Fruit fly (Drosophila melanogaster) whole organism, embryonic: Measurements from ENCODE around the gene Acp36DE.
A peak's percentile ranks its signal among the peaks of the same experiment; 100 is the strongest.

Source experiments
- B-H1 ChIP-seq: fragments of 200-800 bp; sonication (Bioruptor generic); IDR thresholded peaks from 3 replicates; pipeline ENCODE4 v1.3.6; 2022; ENCODE audit warnings: missing biosample characterization, missing genetic modification characterization
- Blimp-1 ChIP-seq: fragments of 200-800 bp; sonication (Bioruptor generic); optimal IDR thresholded peaks from 3 replicates; lab custom pipeline; 2018; ENCODE audit warnings: missing biosample characterization, missing genetic modification characterization, mild to moderate bottlenecking, moderate library complexity, missing genetic modification reagents
- CG10366 ChIP-seq: fragments of 200-800 bp; sonication (Bioruptor generic); IDR thresholded peaks from 2 replicates; pipeline ENCODE4 v1.3.6; 2022; ENCODE audit warnings: missing biosample characterization, missing genetic modification characterization
- CG10979 ChIP-seq: fragments of 200-800 bp; sonication (Bioruptor generic); optimal IDR thresholded peaks from 2 replicates; lab custom pipeline; 2018; ENCODE audit warnings: missing biosample characterization, mild to moderate bottlenecking, missing genetic modification characterization, moderate library complexity
- CG11695 ChIP-seq: fragments of 200-800 bp; sonication (Bioruptor generic); IDR thresholded peaks from 3 replicates; pipeline ENCODE4 v1.3.6; 2022; ENCODE audit warnings: missing biosample characterization, missing genetic modification characterization
- CG12071 ChIP-seq: fragments of 200-800 bp; sonication (Bioruptor generic); optimal IDR thresholded peaks from 3 replicates; lab custom pipeline; 2018; ENCODE audit warnings: missing biosample characterization, mild to moderate bottlenecking, missing genetic modification characterization
- CG12391 ChIP-seq: fragments of 200-800 bp; sonication (Bioruptor generic); optimal IDR thresholded peaks from 3 replicates; lab custom pipeline; 2018; ENCODE audit warnings: missing biosample characterization, mild to moderate bottlenecking, missing genetic modification characterization, moderate library complexity
- CG13624 ChIP-seq: fragments of 200-800 bp; sonication (Bioruptor generic); optimal IDR thresholded peaks from 2 replicates; lab custom pipeline; 2016; ENCODE audit warnings: missing biosample characterization, missing genetic modification characterization
- CG1529 ChIP-seq: fragments of 200-800 bp; sonication (Bioruptor generic); optimal IDR thresholded peaks from 3 replicates; lab custom pipeline; 2018; ENCODE audit warnings: missing biosample characterization, missing genetic modification characterization
- CG17829 ChIP-seq: fragments of 200-800 bp; optimal IDR thresholded peaks from 2 replicates; lab custom pipeline; 2019; ENCODE audit warnings: missing biosample characterization, mild to moderate bottlenecking, missing genetic modification characterization, moderate library complexity
- CG1792 ChIP-seq: fragments of 200-800 bp; sonication (Bioruptor generic); optimal IDR thresholded peaks from 2 replicates; lab custom pipeline; 2016; ENCODE audit warnings: missing biosample characterization, missing genetic modification characterization
- CG18262 ChIP-seq: fragments of 200-800 bp; optimal IDR thresholded peaks from 3 replicates; lab custom pipeline; 2019; ENCODE audit warnings: missing biosample characterization, mild to moderate bottlenecking, missing genetic modification characterization, moderate library complexity
- CG2116 ChIP-seq: fragments of 200-800 bp; sonication (Bioruptor generic); optimal IDR thresholded peaks from 3 replicates; lab custom pipeline; 2018; ENCODE audit warnings: missing biosample characterization, mild to moderate bottlenecking, missing genetic modification characterization
- CG2120 ChIP-seq: fragments of 200-800 bp; sonication (Bioruptor generic); optimal IDR thresholded peaks from 3 replicates; lab custom pipeline; 2016; ENCODE audit warnings: missing biosample characterization, missing genetic modification characterization
- CG2199 ChIP-seq: fragments of 200-800 bp; sonication (Bioruptor generic); IDR thresholded peaks from 3 replicates; pipeline ENCODE4 v1.3.6; 2022; ENCODE audit warnings: missing biosample characterization, missing genetic modification characterization
- CG2712 ChIP-seq: fragments of 200-800 bp; optimal IDR thresholded peaks from 3 replicates; lab custom pipeline; 2019; ENCODE audit warnings: missing biosample characterization, mild to moderate bottlenecking, missing genetic modification characterization, moderate library complexity
- CG4282 ChIP-seq: fragments of 200-800 bp; sonication (Bioruptor generic); optimal IDR thresholded peaks from 2 replicates; lab custom pipeline; 2016; ENCODE audit warnings: missing biosample characterization, missing genetic modification characterization
- CG43689 ChIP-seq: fragments of 200-800 bp; sonication (Bioruptor generic); IDR thresholded peaks from 2 replicates; pipeline ENCODE4 v1.3.6; 2022; ENCODE audit warnings: missing biosample characterization, missing genetic modification characterization
- CG5245 ChIP-seq: fragments of 200-800 bp; sonication (Bioruptor generic); optimal IDR thresholded peaks from 3 replicates; lab custom pipeline; 2016; ENCODE audit warnings: missing biosample characterization, missing genetic modification characterization
- CG6813 ChIP-seq: fragments of 200-800 bp; sonication (Bioruptor generic); optimal IDR thresholded peaks from 2 replicates; lab custom pipeline; 2017; ENCODE audit warnings: missing biosample characterization, missing genetic modification characterization, mild to moderate bottlenecking, moderate library complexity, missing genetic modification reagents
- CG9932 ChIP-seq: fragments of 200-800 bp; sonication (Bioruptor generic); IDR thresholded peaks from 2 replicates; pipeline ENCODE4 v1.3.6; 2022; ENCODE audit warnings: missing biosample characterization, missing genetic modification characterization
- Dp ChIP-seq: fragments of 200-800 bp; sonication (Bioruptor generic); optimal IDR thresholded peaks from 2 replicates; lab custom pipeline; 2018; ENCODE audit warnings: missing biosample characterization, mild to moderate bottlenecking, missing genetic modification characterization, moderate library complexity
- MESR4 ChIP-seq: fragments of 200-800 bp; sonication (Bioruptor generic); optimal IDR thresholded peaks from 2 replicates; lab custom pipeline; 2018; ENCODE audit warnings: missing biosample characterization, mild to moderate bottlenecking, missing genetic modification characterization, moderate library complexity
- Med ChIP-seq: fragments of 200-800 bp; sonication (Bioruptor generic); peaks from one replicate; lab custom pipeline; 2016; ENCODE audit warnings: missing biosample characterization, missing genetic modification characterization, mild to moderate bottlenecking, inconsistent platforms, moderate library complexity
- Pdp1 ChIP-seq, 2 experiments: fragments of 200-800 bp; sonication (Bioruptor generic); optimal IDR thresholded peaks; 3 replicates each; lab custom pipeline; 2016; ENCODE audit warnings: missing biosample characterization in 2 of 2, missing genetic modification characterization in 2 of 2, mild to moderate bottlenecking in 1 of 2, moderate library complexity in 1 of 2
- Rx ChIP-seq: fragments of 200-800 bp; sonication (Bioruptor generic); IDR thresholded peaks from 2 replicates; pipeline ENCODE4 v1.3.6; 2022; ENCODE audit warnings: missing biosample characterization, missing genetic modification characterization
- al ChIP-seq: fragments of 200-800 bp; sonication (Bioruptor generic); IDR thresholded peaks from 2 replicates; pipeline ENCODE4 v1.3.6; 2022; ENCODE audit warnings: missing biosample characterization, missing genetic modification characterization
- ap ChIP-seq: fragments of 200-800 bp; sonication (Bioruptor generic); IDR thresholded peaks from 2 replicates; pipeline ENCODE4 v1.3.6; 2022; ENCODE audit warnings: missing biosample characterization, missing genetic modification characterization
- cad ChIP-seq: fragments of >200 bp; optimal IDR thresholded peaks from 2 replicates; lab custom pipeline; 2017; ENCODE audit warnings: missing biosample characterization, missing genetic modification characterization
- caup ChIP-seq: fragments of 200-800 bp; sonication (Bioruptor generic); optimal IDR thresholded peaks from 3 replicates; lab custom pipeline; 2017; ENCODE audit warnings: missing biosample characterization, mild to moderate bottlenecking, missing genetic modification characterization, moderate library complexity; ENCODE audit not compliant: severe bottlenecking
- dmrt11E ChIP-seq: fragments of 200-800 bp; sonication (Bioruptor generic); optimal IDR thresholded peaks from 3 replicates; lab custom pipeline; 2018; ENCODE audit warnings: missing biosample characterization, mild to moderate bottlenecking, missing genetic modification characterization, moderate library complexity
- eve ChIP-seq, 2 experiments: fragments of >200 bp; optimal IDR thresholded peaks; 2 replicates each; lab custom pipeline; 2017; ENCODE audit warnings: missing biosample characterization in 2 of 2, missing genetic modification characterization in 2 of 2
- ftz-f1 ChIP-seq: fragments of 200-800 bp; sonication (Bioruptor generic); optimal IDR thresholded peaks from 2 replicates; lab custom pipeline; 2016; ENCODE audit warnings: missing biosample characterization, missing genetic modification characterization
- gcm ChIP-seq: fragments of 200-800 bp; sonication (Bioruptor generic); optimal IDR thresholded peaks from 2 replicates; lab custom pipeline; 2019; ENCODE audit warnings: missing biosample characterization, mild to moderate bottlenecking, missing genetic modification characterization, moderate library complexity
- gt ChIP-seq: fragments of 200-800 bp; sonication (Bioruptor generic); IDR thresholded peaks from 2 replicates; pipeline ENCODE4 v1.3.6; 2022; ENCODE audit warnings: missing biosample characterization, missing genetic modification characterization
- hb ChIP-seq: fragments of 200-800 bp; sonication (Bioruptor generic); IDR thresholded peaks from 3 replicates; pipeline ENCODE4 v1.3.6; 2022; ENCODE audit warnings: missing biosample characterization, missing genetic modification characterization; ENCODE audit not compliant: partially characterized antibody
- lilli ChIP-seq: fragments of 200-800 bp; sonication (Bioruptor generic); optimal IDR thresholded peaks from 3 replicates; lab custom pipeline; 2016; ENCODE audit warnings: missing biosample characterization, missing genetic modification characterization
- mirr ChIP-seq: fragments of 200-800 bp; sonication (Bioruptor generic); optimal IDR thresholded peaks from 3 replicates; lab custom pipeline; 2018; ENCODE audit warnings: missing biosample characterization, mild to moderate bottlenecking, missing genetic modification characterization
- onecut ChIP-seq: fragments of 200-800 bp; sonication (Bioruptor generic); IDR thresholded peaks from 2 replicates; pipeline ENCODE4 v1.3.6; 2022; ENCODE audit warnings: missing biosample characterization, missing genetic modification characterization
- salm ChIP-seq: fragments of 200-800 bp; sonication (Bioruptor generic); optimal IDR thresholded peaks from 2 replicates; lab custom pipeline; 2018; ENCODE audit warnings: missing biosample characterization, mild to moderate bottlenecking, missing genetic modification characterization
- sens-2 ChIP-seq: fragments of 200-800 bp; sonication (Bioruptor generic); IDR thresholded peaks from 2 replicates; pipeline ENCODE4 v1.3.6; 2022; ENCODE audit warnings: missing biosample characterization, missing genetic modification characterization
- seq ChIP-seq: fragments of 200-800 bp; sonication (Bioruptor generic); IDR thresholded peaks from 2 replicates; pipeline ENCODE4 v1.3.6; 2022; ENCODE audit warnings: missing biosample characterization, missing genetic modification characterization
- shn ChIP-seq: fragments of 200-800 bp; sonication (Bioruptor generic); optimal IDR thresholded peaks from 3 replicates; lab custom pipeline; 2016; ENCODE audit warnings: missing biosample characterization, missing genetic modification characterization
- slbo ChIP-seq: fragments of 200-800 bp; sonication (Bioruptor generic); IDR thresholded peaks from 2 replicates; pipeline ENCODE4 v1.3.6; 2022; ENCODE audit warnings: missing biosample characterization, missing genetic modification characterization
- tgo ChIP-seq: fragments of 200-800 bp; sonication (Bioruptor generic); IDR thresholded peaks from 3 replicates; pipeline ENCODE4 v1.3.6; 2022; ENCODE audit warnings: missing biosample characterization, missing genetic modification characterization
- ttk ChIP-seq: fragments of 200-800 bp; sonication (Bioruptor generic); IDR thresholded peaks from 2 replicates; pipeline ENCODE4 v2.1.2; 2022; ENCODE audit warnings: missing biosample characterization, missing genetic modification characterization
- tx ChIP-seq: fragments of 200-800 bp; sonication (Bioruptor generic); optimal IDR thresholded peaks from 2 replicates; lab custom pipeline; 2016; ENCODE audit warnings: missing biosample characterization, missing genetic modification characterization
- vfl ChIP-seq: fragments of 200-800 bp; sonication (Bioruptor generic); optimal IDR thresholded peaks from 2 replicates; lab custom pipeline; 2016; ENCODE audit warnings: missing biosample characterization, missing genetic modification characterization
- vvl ChIP-seq: fragments of 200-800 bp; sonication (Bioruptor generic); IDR thresholded peaks from 2 replicates; pipeline ENCODE4 v1.3.6; 2022; ENCODE audit warnings: missing biosample characterization, missing genetic modification characterization
- wdn ChIP-seq: fragments of 200-800 bp; sonication (Bioruptor generic); IDR thresholded peaks from 2 replicates; pipeline ENCODE4 v1.3.6; 2022; ENCODE audit warnings: missing biosample characterization, missing genetic modification characterization

The Acp36DE gene

dm6 chr2L:18319577-18320316, 39.1 kb downstream of the Acp36DE start, which contains the start of gene Fas3 (continued):
- TF ChIP-seq Dp (GFP tag; lab: Kevin White, UChicago) (no peak), tgo (GFP tag; lab: Robert Waterston, UW) (no peak), lilli (GFP tag; lab: Kevin White, UChicago) (peak; percentile 8), eve (GFP tag; optimal IDR thresholded peaks at IDR 0.05; lab: Kevin White, UChicago) (no peak), vvl (GFP tag; lab: Robert Waterston, UW) (peak; percentile 72), CG1792 (no peak), al (GFP tag; lab: Robert Waterston, UW) (no peak), mirr (GFP tag; lab: Kevin White, UChicago) (peak; percentile 67), gcm (GFP tag; lab: Kevin White, UChicago) (no peak), vfl (GFP tag; lab: Kevin White, UChicago) (no peak), seq (no peak), CG2199 (GFP tag; lab: Robert Waterston, UW) (peak; percentile 97)

dm6 chr2L:18315454-18315853, 43.4 kb downstream of the Acp36DE start:
- TF ChIP-seq cad (no peak), onecut (no peak), ap (no peak), CG6813 (GFP tag; lab: Kevin White, UChicago) (no peak), dmrt11E (peak; percentile 48), ttk (GFP tag; lab: Robert Waterston, UW) (no peak), CG10979 (peak; percentile 38), wdn (GFP tag; lab: Robert Waterston, UW) (no peak), Rx (GFP tag; lab: Robert Waterston, UW) (no peak), Blimp-1 (peak; percentile 5), hb (GFP tag; lab: Robert Waterston, UW) (no peak), CG10366 (GFP tag; lab: Robert Waterston, UW) (no peak), B-H1 (no peak), CG12071 (GFP tag; lab: Kevin White, UChicago) (no peak), Pdp1 (GFP tag; optimal IDR thresholded peaks at IDR 0.05; lab: Kevin White, UChicago) (no peak), CG2712 (tag; lab: Kevin White, UChicago) (peak; percentile 48), Med (GFP tag; lab: Kevin White, UChicago) (no peak), CG4282 (GFP tag; lab: Kevin White, UChicago) (no peak), CG13624 (GFP tag; lab: Kevin White, UChicago) (no peak), CG18262 (tag; lab: Kevin White, UChicago) (peak; percentile 33), CG9932 (no peak), CG11695 (GFP tag; lab: Robert Waterston, UW) (0 out of 3 replicates have a peak, but pooled peaks have one; percentile 6), CG12391 (tag; lab: Kevin White, UChicago) (peak; percentile 27), CG5245 (no peak), gt (GFP tag; lab: Robert Waterston, UW) (no peak), CG43689 (no peak), salm (tag; lab: Kevin White, UChicago) (no peak), CG2120 (GFP tag; lab: Kevin White, UChicago) (no peak), ftz-f1 (GFP tag; lab: Kevin White, UChicago) (no peak), slbo (GFP tag; lab: Robert Waterston, UW) (no peak), sens-2 (no peak), caup (GFP tag; lab: Kevin White, UChicago) (no peak), MESR4 (no peak), CG1529 (GFP tag; lab: Kevin White, UChicago) (no peak), CG17829 (tag; lab: Kevin White, UChicago) (peak; percentile 14), tx (no peak), shn (no peak), CG2116 (GFP tag; lab: Kevin White, UChicago) (no peak)
